Fruit fly (Drosophila melanogaster) whole organism, embryonic: ENCODE measurements around the gene rasp.

Experiments
- Atf3 ChIP-seq: fragments of 200-800 bp; sonication (Bioruptor generic); optimal IDR thresholded peaks from 3 replicates; lab custom pipeline; 2016; ENCODE audit warnings: missing biosample characterization, missing genetic modification characterization
- Bgb ChIP-seq: fragments of 200-800 bp; sonication (Bioruptor generic); IDR thresholded peaks from 2 replicates; pipeline ENCODE4 v1.3.6; 2022; ENCODE audit warnings: missing biosample characterization, missing genetic modification characterization; ENCODE audit not compliant: partially characterized antibody
- CG10267 ChIP-seq: fragments of 200-800 bp; sonication (Bioruptor generic); optimal IDR thresholded peaks from 2 replicates; lab custom pipeline; 2018; ENCODE audit warnings: missing biosample characterization, mild to moderate bottlenecking, missing genetic modification characterization, moderate library complexity
- CG10462 ChIP-seq: fragments of 200-800 bp; sonication (Bioruptor generic); optimal IDR thresholded peaks from 2 replicates; lab custom pipeline; 2016; ENCODE audit warnings: missing biosample characterization, missing genetic modification characterization
- CG11456 ChIP-seq: fragments of 200-800 bp; sonication (Bioruptor generic); IDR thresholded peaks from 3 replicates; pipeline ENCODE4 v1.3.6; 2022; ENCODE audit warnings: missing biosample characterization, missing genetic modification characterization
- CG11696 ChIP-seq: fragments of 200-800 bp; sonication (Bioruptor generic); IDR thresholded peaks from 2 replicates; pipeline ENCODE4 v1.3.6; 2022; ENCODE audit warnings: missing biosample characterization, missing genetic modification characterization
- CG12236 ChIP-seq: fragments of 200-800 bp; sonication (Bioruptor generic); optimal IDR thresholded peaks from 2 replicates; lab custom pipeline; 2016; ENCODE audit warnings: missing biosample characterization, missing genetic modification characterization
- CG13624 ChIP-seq: fragments of 200-800 bp; sonication (Bioruptor generic); optimal IDR thresholded peaks from 2 replicates; lab custom pipeline; 2016; ENCODE audit warnings: missing biosample characterization, missing genetic modification characterization
- CG1647 ChIP-seq: fragments of 200-800 bp; sonication (Bioruptor generic); optimal IDR thresholded peaks from 3 replicates; lab custom pipeline; 2016; ENCODE audit warnings: missing biosample characterization, missing genetic modification characterization
- CG30020 ChIP-seq: fragments of 200-800 bp; optimal IDR thresholded peaks from 2 replicates; lab custom pipeline; 2019; ENCODE audit warnings: missing biosample characterization, mild to moderate bottlenecking, missing genetic modification characterization, moderate library complexity
- CG31388 ChIP-seq: fragments of 200-800 bp; sonication (Bioruptor generic); optimal IDR thresholded peaks from 2 replicates; lab custom pipeline; 2016; ENCODE audit warnings: missing biosample characterization, missing genetic modification characterization
- CG4328 ChIP-seq: fragments of 200-800 bp; sonication (Bioruptor generic); optimal IDR thresholded peaks from 3 replicates; lab custom pipeline; 2017; ENCODE audit warnings: missing biosample characterization, missing genetic modification reagents, missing genetic modification characterization
- CG6654 ChIP-seq: fragments of 200-800 bp; sonication (Bioruptor generic); optimal IDR thresholded peaks from 2 replicates; lab custom pipeline; 2017; ENCODE audit warnings: missing biosample characterization, mild to moderate bottlenecking, missing genetic modification characterization
- CG6765 ChIP-seq: fragments of 200-800 bp; sonication (Bioruptor generic); optimal IDR thresholded peaks from 3 replicates; lab custom pipeline; 2017; ENCODE audit warnings: missing biosample characterization, mild to moderate bottlenecking, missing genetic modification characterization
- CG7271 ChIP-seq: fragments of 200-800 bp; sonication (Bioruptor generic); optimal IDR thresholded peaks from 2 replicates; lab custom pipeline; 2018; ENCODE audit warnings: missing biosample characterization, mild to moderate bottlenecking, missing genetic modification characterization, moderate library complexity
- CG8359 ChIP-seq: fragments of 200-800 bp; sonication (Bioruptor generic); optimal IDR thresholded peaks from 2 replicates; lab custom pipeline; 2017; ENCODE audit warnings: missing biosample characterization, mild to moderate bottlenecking, missing genetic modification characterization, borderline replicate concordance
- CG9797 ChIP-seq: fragments of 200-800 bp; sonication (Bioruptor generic); optimal IDR thresholded peaks from 3 replicates; lab custom pipeline; 2018; ENCODE audit warnings: missing biosample characterization, mild to moderate bottlenecking, missing genetic modification characterization
- CHES-1-like ChIP-seq: fragments of 200-800 bp; sonication (Bioruptor generic); optimal IDR thresholded peaks from 2 replicates; lab custom pipeline; 2016; ENCODE audit warnings: missing biosample characterization, missing genetic modification characterization
- Dad ChIP-seq: fragments of 200-800 bp; sonication (Bioruptor generic); optimal IDR thresholded peaks from 3 replicates; lab custom pipeline; 2016; ENCODE audit warnings: missing biosample characterization, missing genetic modification characterization
- Dek ChIP-seq: fragments of 200-800 bp; sonication (Bioruptor generic); optimal IDR thresholded peaks from 3 replicates; lab custom pipeline; 2019; ENCODE audit warnings: missing biosample characterization, mild to moderate bottlenecking, missing genetic modification characterization, moderate library complexity
- Gsc ChIP-seq: fragments of 200-800 bp; sonication (Bioruptor generic); IDR thresholded peaks from 2 replicates; pipeline ENCODE4 v1.3.6; 2022; ENCODE audit warnings: missing biosample characterization, missing genetic modification characterization
- Gug ChIP-seq: fragments of 200-800 bp; sonication (Bioruptor generic); IDR thresholded peaks from 4 replicates; pipeline ENCODE4 v1.3.6; 2022; ENCODE audit warnings: missing biosample characterization, missing genetic modification characterization
- Hey ChIP-seq: fragments of 200-800 bp; sonication (Bioruptor generic); optimal IDR thresholded peaks from 3 replicates; lab custom pipeline; 2018; ENCODE audit warnings: missing biosample characterization, mild to moderate bottlenecking, missing genetic modification characterization
- Hr3 ChIP-seq: fragments of 200-800 bp; sonication (Bioruptor generic); optimal IDR thresholded peaks from 3 replicates; lab custom pipeline; 2016; ENCODE audit warnings: missing biosample characterization, missing genetic modification characterization
- Lim3 ChIP-seq: fragments of 200-800 bp; sonication (Bioruptor generic); IDR thresholded peaks from 2 replicates; pipeline ENCODE4 v1.3.6; 2022; ENCODE audit warnings: missing biosample characterization, missing genetic modification characterization
- Meics ChIP-seq: fragments of 200-800 bp; sonication (Bioruptor generic); optimal IDR thresholded peaks from 2 replicates; lab custom pipeline; 2017; ENCODE audit warnings: missing biosample characterization, mild to moderate bottlenecking, missing genetic modification characterization
- NC2α ChIP-seq: fragments of 200-800 bp; sonication (Bioruptor generic); optimal IDR thresholded peaks from 2 replicates; lab custom pipeline; 2016; ENCODE audit warnings: missing biosample characterization, missing genetic modification characterization
- NC2β ChIP-seq: fragments of 200-800 bp; sonication (Bioruptor generic); optimal IDR thresholded peaks from 2 replicates; lab custom pipeline; 2016; ENCODE audit warnings: missing biosample characterization, missing genetic modification characterization
- NFAT ChIP-seq: fragments of 200-800 bp; sonication (Bioruptor generic); IDR thresholded peaks from 2 replicates; pipeline ENCODE4 v1.3.6; 2022; ENCODE audit warnings: missing biosample characterization, missing genetic modification characterization
- Oli ChIP-seq: fragments of 200-800 bp; sonication (Bioruptor generic); optimal IDR thresholded peaks from 2 replicates; lab custom pipeline; 2018; ENCODE audit warnings: missing biosample characterization, mild to moderate bottlenecking, missing genetic modification characterization, moderate library complexity
- Sry-δ ChIP-seq: fragments of 200-800 bp; sonication (Bioruptor generic); optimal IDR thresholded peaks from 2 replicates; lab custom pipeline; 2016; ENCODE audit warnings: missing biosample characterization, missing genetic modification characterization
- Xbp1 ChIP-seq: fragments of 200-800 bp; sonication (Bioruptor generic); optimal IDR thresholded peaks from 3 replicates; lab custom pipeline; 2016; ENCODE audit warnings: missing biosample characterization, mild to moderate bottlenecking, missing genetic modification characterization
- ab ChIP-seq: fragments of 200-800 bp; sonication (Bioruptor generic); optimal IDR thresholded peaks from 2 replicates; lab custom pipeline; 2016; ENCODE audit warnings: missing biosample characterization, missing genetic modification characterization
- ash1 ChIP-seq: fragments of 200-800 bp; sonication (Bioruptor generic); optimal IDR thresholded peaks from 2 replicates; lab custom pipeline; 2018; ENCODE audit warnings: missing biosample characterization, mild to moderate bottlenecking, missing genetic modification characterization
- ato ChIP-seq: fragments of 200-800 bp; sonication (Bioruptor generic); IDR thresholded peaks from 2 replicates; pipeline ENCODE4 v1.3.6; 2022; ENCODE audit warnings: missing biosample characterization, missing genetic modification characterization; ENCODE audit not compliant: partially characterized antibody
- dati ChIP-seq: fragments of 200-800 bp; sonication (Bioruptor generic); IDR thresholded peaks from 2 replicates; pipeline ENCODE4 v1.3.6; 2022; ENCODE audit warnings: missing biosample characterization, missing genetic modification characterization
- dysf ChIP-seq: fragments of 200-800 bp; sonication (Bioruptor generic); IDR thresholded peaks from 3 replicates; pipeline ENCODE4 v1.3.6; 2022; ENCODE audit warnings: missing biosample characterization, missing genetic modification characterization
- emc ChIP-seq: fragments of 200-800 bp; sonication (Bioruptor generic); optimal IDR thresholded peaks from 2 replicates; lab custom pipeline; 2016; ENCODE audit warnings: missing biosample characterization, missing genetic modification characterization
- ewg ChIP-seq: fragments of 200-800 bp; sonication (Bioruptor generic); optimal IDR thresholded peaks from 3 replicates; lab custom pipeline; 2017; ENCODE audit warnings: mild to moderate bottlenecking, missing biosample characterization, missing genetic modification reagents, missing genetic modification characterization
- fru ChIP-seq: fragments of >200 bp; optimal IDR thresholded peaks from 2 replicates; lab custom pipeline; 2017
- gcm2 ChIP-seq: fragments of 200-800 bp; sonication (Bioruptor generic); optimal IDR thresholded peaks from 2 replicates; lab custom pipeline; 2016; ENCODE audit warnings: missing biosample characterization, missing genetic modification characterization
- jigr1 ChIP-seq: fragments of 200-800 bp; sonication (Bioruptor generic); IDR thresholded peaks from 3 replicates; pipeline ENCODE4 v1.3.6; 2022; ENCODE audit warnings: missing biosample characterization, missing genetic modification characterization
- kah ChIP-seq: fragments of 200-800 bp; sonication (Bioruptor generic); optimal IDR thresholded peaks from 2 replicates; lab custom pipeline; 2018; ENCODE audit warnings: missing biosample characterization, mild to moderate bottlenecking, missing genetic modification characterization
- klu ChIP-seq: fragments of 200-800 bp; sonication (Bioruptor generic); IDR thresholded peaks from 2 replicates; pipeline ENCODE4 v1.3.6; 2022; ENCODE audit warnings: missing biosample characterization, missing genetic modification characterization
- nom ChIP-seq: fragments of 200-800 bp; sonication (Bioruptor generic); optimal IDR thresholded peaks from 2 replicates; lab custom pipeline; 2017; ENCODE audit warnings: missing biosample characterization, missing genetic modification characterization, mild to moderate bottlenecking, moderate library complexity, missing genetic modification reagents
- org-1 ChIP-seq: fragments of 200-800 bp; sonication (Bioruptor generic); optimal IDR thresholded peaks from 2 replicates; lab custom pipeline; 2017; ENCODE audit warnings: missing biosample characterization, missing genetic modification characterization
- peb ChIP-seq: fragments of 200-800 bp; sonication (Bioruptor generic); IDR thresholded peaks from 2 replicates; pipeline ENCODE4 v1.3.6; 2022; ENCODE audit warnings: missing biosample characterization, missing genetic modification characterization
- pfk ChIP-seq: fragments of 200-800 bp; sonication (Bioruptor generic); optimal IDR thresholded peaks from 2 replicates; lab custom pipeline; 2018; ENCODE audit warnings: missing biosample characterization, mild to moderate bottlenecking, missing genetic modification characterization, moderate library complexity
- pnt ChIP-seq: fragments of 200-800 bp; sonication (Bioruptor generic); optimal IDR thresholded peaks from 3 replicates; lab custom pipeline; 2016; ENCODE audit warnings: missing biosample characterization, missing genetic modification characterization
- seq ChIP-seq: fragments of 200-800 bp; sonication (Bioruptor generic); IDR thresholded peaks from 2 replicates; pipeline ENCODE4 v1.3.6; 2022; ENCODE audit warnings: missing biosample characterization, missing genetic modification characterization
- ttk ChIP-seq: fragments of 200-800 bp; sonication (Bioruptor generic); IDR thresholded peaks from 2 replicates; pipeline ENCODE4 v2.1.2; 2022; ENCODE audit warnings: missing biosample characterization, missing genetic modification characterization
- zen2 ChIP-seq: fragments of 200-800 bp; sonication (Bioruptor generic); IDR thresholded peaks from 3 replicates; pipeline ENCODE4 v1.3.6; 2022; ENCODE audit warnings: missing biosample characterization, missing genetic modification characterization; ENCODE audit not compliant: partially characterized antibody

rasp gene

dm6 chr3L:3197464-3197863 is 35.5 kb downstream of the rasp start, which contains the start of gene CG14966 (continued):
- peak; percentile 56 for TF ChIP-seq ato (GFP tag; lab: Robert Waterston, UW)
- TF ChIP-seq klu (GFP tag; lab: Robert Waterston, UW) = no peak
- peak; percentile 38 for TF ChIP-seq Meics (GFP tag; lab: Kevin White, UChicago)
- no peak for TF ChIP-seq Gsc (GFP tag; lab: Robert Waterston, UW)
- TF ChIP-seq kah (GFP tag; lab: Kevin White, UChicago) = peak; percentile 15
- peak; percentile 42 for TF ChIP-seq CG30020 (tag; lab: Kevin White, UChicago)
- no peak for TF ChIP-seq CG31388
- TF ChIP-seq CG11456 (GFP tag; lab: Robert Waterston, UW) = no peak
- peak; percentile 11 for TF ChIP-seq NC2β (GFP tag; lab: Kevin White, UChicago)
- TF ChIP-seq org-1 (GFP tag; lab: Kevin White, UChicago) = no peak
- TF ChIP-seq Gug (GFP tag; lab: Robert Waterston, UW) = peak; percentile 5; the same call in 1 of the 4 replicates
- no peak for TF ChIP-seq pnt (GFP tag; lab: Kevin White, UChicago)
- TF ChIP-seq emc (GFP tag; lab: Kevin White, UChicago) = no peak
- TF ChIP-seq nom (GFP tag; lab: Kevin White, UChicago) = peak; percentile 33
- TF ChIP-seq CHES-1-like (GFP tag; lab: Kevin White, UChicago) = peak; percentile 70
- peak; percentile 52 for TF ChIP-seq Xbp1
- TF ChIP-seq CG10267 (tag; lab: Kevin White, UChicago) = peak; percentile 68
- TF ChIP-seq NFAT (GFP tag; lab: Robert Waterston, UW) = no peak; the same call in 1 of the 2 replicates
- TF ChIP-seq Sry-δ (GFP tag; lab: Kevin White, UChicago) = peak; percentile 96
- no peak for TF ChIP-seq CG12236 (GFP tag; lab: Kevin White, UChicago)
- no peak for TF ChIP-seq CG7271 (tag; lab: Kevin White, UChicago)
- TF ChIP-seq Oli (tag; lab: Kevin White, UChicago) = no peak
- TF ChIP-seq CG13624 = peak; percentile 54
- no peak for TF ChIP-seq peb (GFP tag; lab: Robert Waterston, UW)
- peak; percentile 35 for TF ChIP-seq CG9797 (GFP tag; lab: Kevin White, UChicago)
- TF ChIP-seq CG10462 (GFP tag; lab: Kevin White, UChicago) = no peak
- no peak for TF ChIP-seq Lim3
- TF ChIP-seq Dad = no peak
- no peak for TF ChIP-seq ab (GFP tag; lab: Kevin White, UChicago)
- TF ChIP-seq CG11696 (GFP tag; lab: Robert Waterston, UW) = no peak
- TF ChIP-seq Hr3 (GFP tag; lab: Kevin White, UChicago) = no peak
- TF ChIP-seq dati (GFP tag; lab: Robert Waterston, UW) = no peak
- TF ChIP-seq dysf (GFP tag; lab: Robert Waterston, UW) = no peak
- TF ChIP-seq Dek = peak; percentile 53
- no peak for TF ChIP-seq CG1647
- TF ChIP-seq zen2 (GFP tag; lab: Robert Waterston, UW) = peak; percentile 80
- TF ChIP-seq CG4328 (GFP tag; lab: Kevin White, UChicago) = no peak
- TF ChIP-seq CG6654 (GFP tag; lab: Kevin White, UChicago) = no peak
- no peak for TF ChIP-seq fru
- TF ChIP-seq gcm2 = no peak
- no peak for TF ChIP-seq CG6765
- peak; percentile 11; the same call in 1 of the 2 replicates for TF ChIP-seq ttk (GFP tag; lab: Robert Waterston, UW)
- no peak for TF ChIP-seq Atf3 (GFP tag; lab: Kevin White, UChicago)
- TF ChIP-seq jigr1 (GFP tag; lab: Robert Waterston, UW) = no peak
- TF ChIP-seq Hey (tag; lab: Kevin White, UChicago) = no peak
- no peak for TF ChIP-seq ash1
- TF ChIP-seq CG8359 (GFP tag; lab: Kevin White, UChicago) = no peak
- no peak for TF ChIP-seq seq
- peak; percentile 96 for TF ChIP-seq Bgb (GFP tag; lab: Robert Waterston, UW)
- TF ChIP-seq NC2α = no peak
- TF ChIP-seq ewg (GFP tag; lab: Kevin White, UChicago) = no peak
- TF ChIP-seq pfk = peak; percentile 11
